Worm (Caenorhabditis elegans) whole organism, L1 larva: ENCODE data around the gene mtl-1.

Source experiments
- C04F5.9 ChIP-seq: sonication (generic microtip); optimal IDR thresholded peaks from 2 replicates; lab custom pipeline; 2016; ENCODE audit warnings: missing genetic modification characterization, missing compliant biosample characterization
- C16A3.4 ChIP-seq: fragments of 150-350 bp; optimal IDR thresholded peaks from 2 replicates; lab custom pipeline; 2014; ENCODE audit warnings: missing biosample characterization, missing genetic modification characterization
- Y116A8C.19 ChIP-seq: sonication (generic microtip); optimal IDR thresholded peaks from 2 replicates; lab custom pipeline; 2016; ENCODE audit warnings: missing compliant biosample characterization, missing genetic modification characterization, borderline replicate concordance
- ama-1 ChIP-seq: fragments of 150-350 bp; optimal IDR thresholded peaks from 2 replicates; lab custom pipeline; 2014
- ceh-63 ChIP-seq: fragments of 200-800 bp; sonication (Bioruptor generic); optimal IDR thresholded peaks from 2 replicates; lab custom pipeline; 2018; ENCODE audit warnings: mild to moderate bottlenecking, missing genetic modification characterization, missing compliant biosample characterization
- ceh-8 ChIP-seq: fragments of 200-800 bp; sonication (Bioruptor generic); optimal IDR thresholded peaks from 2 replicates; lab custom pipeline; 2018; ENCODE audit warnings: mild to moderate bottlenecking, missing genetic modification characterization, moderate library complexity, missing compliant biosample characterization
- dsc-1 ChIP-seq: sonication (generic microtip); optimal IDR thresholded peaks from 2 replicates; lab custom pipeline; 2016; ENCODE audit warnings: mild to moderate bottlenecking, missing genetic modification characterization, missing compliant biosample characterization
- efl-1 ChIP-seq, 4 experiments: fragments of 150-350 bp; optimal IDR thresholded peaks in 3 of 4; peaks in 1 of 4; 1 replicate in 1 of 4; 2 replicates in 3 of 4; lab custom pipeline; 2014; ENCODE audit warnings: missing biosample characterization in 2 of 4, missing genetic modification characterization in 2 of 4, missing genetic modification reagents in 2 of 4
- efl-3 ChIP-seq: fragments of 200-800 bp; sonication (Bioruptor generic); optimal IDR thresholded peaks from 2 replicates; lab custom pipeline; 2018; ENCODE audit warnings: mild to moderate bottlenecking, missing genetic modification characterization, missing compliant biosample characterization
- elt-2 ChIP-seq: sonication (generic microtip); optimal IDR thresholded peaks from 2 replicates; lab custom pipeline; 2016; ENCODE audit warnings: missing genetic modification characterization, mild to moderate bottlenecking, inconsistent platforms, missing compliant biosample characterization, missing genetic modification reagents
- fkh-8 ChIP-seq: sonication (generic microtip); optimal IDR thresholded peaks from 2 replicates; lab custom pipeline; 2016; ENCODE audit warnings: mild to moderate bottlenecking, missing genetic modification characterization, missing compliant biosample characterization
- fos-1 ChIP-seq: fragments of 150-350 bp; optimal IDR thresholded peaks from 2 replicates; lab custom pipeline; 2014; ENCODE audit warnings: missing biosample characterization, missing genetic modification characterization
- hlh-17 ChIP-seq: fragments of 200-800 bp; sonication (Bioruptor generic); optimal IDR thresholded peaks from 2 replicates; lab custom pipeline; 2018; ENCODE audit warnings: missing genetic modification characterization, mild to moderate bottlenecking, missing compliant biosample characterization, moderate library complexity, borderline replicate concordance
- hlh-4 ChIP-seq: sonication (generic microtip); optimal IDR thresholded peaks from 2 replicates; lab custom pipeline; 2016; ENCODE audit warnings: mild to moderate bottlenecking, missing genetic modification characterization, missing compliant biosample characterization
- hpl-2 ChIP-seq: fragments of 150-350 bp; optimal IDR thresholded peaks from 2 replicates; lab custom pipeline; 2014; ENCODE audit warnings: missing biosample characterization, missing genetic modification reagents, missing genetic modification characterization
- irx-1 ChIP-seq: sonication (generic microtip); optimal IDR thresholded peaks from 2 replicates; lab custom pipeline; 2016; ENCODE audit warnings: missing genetic modification characterization, missing compliant biosample characterization
- lsy-2 ChIP-seq, 2 experiments: fragments of 150-350 bp; optimal IDR thresholded peaks; 2 replicates each; lab custom pipeline; 2014; ENCODE audit warnings: missing biosample characterization in 2 of 2, missing genetic modification characterization in 2 of 2
- mep-1 ChIP-seq: fragments of 150-350 bp; optimal IDR thresholded peaks from 2 replicates; lab custom pipeline; 2014; ENCODE audit warnings: missing biosample characterization, missing genetic modification characterization
- nhr-19 ChIP-seq: fragments of 200-800 bp; sonication (Bioruptor generic); conservative IDR thresholded peaks from 2 replicates; pipeline ENCODE4 v1.3.6; 2022; ENCODE audit warnings: missing genetic modification characterization, missing compliant biosample characterization
- nhr-20 ChIP-seq: sonication (generic microtip); optimal IDR thresholded peaks from 2 replicates; lab custom pipeline; 2016; ENCODE audit warnings: mild to moderate bottlenecking, missing genetic modification characterization, missing compliant biosample characterization
- nhr-47 ChIP-seq: sonication (generic microtip); optimal IDR thresholded peaks from 2 replicates; lab custom pipeline; 2016; ENCODE audit warnings: mild to moderate bottlenecking, missing genetic modification characterization, moderate library complexity, missing compliant biosample characterization
- nhr-71 ChIP-seq: sonication (generic microtip); optimal IDR thresholded peaks from 2 replicates; lab custom pipeline; 2016; ENCODE audit warnings: mild to moderate bottlenecking, missing genetic modification characterization, moderate library complexity, missing compliant biosample characterization
- nhr-76 ChIP-seq: sonication (generic microtip); optimal IDR thresholded peaks from 2 replicates; lab custom pipeline; 2017; ENCODE audit warnings: missing biosample characterization, missing genetic modification characterization
- nhr-84 ChIP-seq: sonication (generic microtip); optimal IDR thresholded peaks from 2 replicates; lab custom pipeline; 2017; ENCODE audit warnings: missing biosample characterization, missing genetic modification characterization
- nhr-85 ChIP-seq: sonication (generic microtip); peaks from one replicate; lab custom pipeline; 2016; ENCODE audit warnings: missing genetic modification characterization, inconsistent platforms, missing compliant biosample characterization
- nhr-90 ChIP-seq: sonication (generic microtip); optimal IDR thresholded peaks from 2 replicates; lab custom pipeline; 2016; ENCODE audit warnings: mild to moderate bottlenecking, missing genetic modification characterization, missing compliant biosample characterization; ENCODE audit not compliant: poor library complexity
- pax-3 ChIP-seq: fragments of 200-800 bp; sonication (Bioruptor generic); optimal IDR thresholded peaks from 2 replicates; lab custom pipeline; 2018; ENCODE audit warnings: mild to moderate bottlenecking, missing genetic modification characterization, moderate library complexity, missing compliant biosample characterization
- rnt-1 ChIP-seq: sonication (generic microtip); optimal IDR thresholded peaks from 2 replicates; lab custom pipeline; 2016; ENCODE audit warnings: mild to moderate bottlenecking, missing genetic modification characterization, moderate library complexity, missing compliant biosample characterization
- sox-4 ChIP-seq: sonication (generic microtip); optimal IDR thresholded peaks from 2 replicates; lab custom pipeline; 2016; ENCODE audit warnings: missing genetic modification characterization, missing compliant biosample characterization
- sptf-1 ChIP-seq: fragments of 150-350 bp; optimal IDR thresholded peaks from 2 replicates; lab custom pipeline; 2014; ENCODE audit warnings: missing biosample characterization, missing genetic modification characterization
- sup-37 ChIP-seq: fragments of 200-800 bp; sonication (Bioruptor generic); optimal IDR thresholded peaks from 2 replicates; lab custom pipeline; 2018; ENCODE audit warnings: mild to moderate bottlenecking, missing genetic modification characterization, missing compliant biosample characterization
- swsn-7 ChIP-seq: sonication (generic microtip); optimal IDR thresholded peaks from 2 replicates; lab custom pipeline; 2016; ENCODE audit warnings: missing genetic modification characterization, missing compliant biosample characterization
- tbx-2 ChIP-seq: sonication (generic microtip); optimal IDR thresholded peaks from 2 replicates; lab custom pipeline; 2016; ENCODE audit warnings: missing genetic modification characterization, missing compliant biosample characterization
- tlp-1 ChIP-seq: fragments of 150-350 bp; optimal IDR thresholded peaks from 2 replicates; lab custom pipeline; 2014; ENCODE audit warnings: missing biosample characterization, missing genetic modification characterization
- unc-130 ChIP-seq: fragments of 150-350 bp; optimal IDR thresholded peaks from 2 replicates; lab custom pipeline; 2017; ENCODE audit warnings: missing biosample characterization, missing genetic modification characterization, inconsistent platforms
- unc-30 ChIP-seq: sonication (generic microtip); optimal IDR thresholded peaks from 2 replicates; lab custom pipeline; 2017; ENCODE audit warnings: missing biosample characterization, missing genetic modification characterization
- unc-62 ChIP-seq: fragments of 150-350 bp; optimal IDR thresholded peaks from 2 replicates; lab custom pipeline; 2014; ENCODE audit warnings: missing biosample characterization, missing genetic modification reagents, missing genetic modification characterization
- unc-98 ChIP-seq: fragments of 200-800 bp; sonication (Bioruptor generic); IDR thresholded peaks from 2 replicates; pipeline ENCODE4 v1.3.6; 2022; ENCODE audit warnings: missing genetic modification characterization, missing compliant biosample characterization

The mtl-1 gene

ce11 chrV:6656451-6657115 is 35.1 kb downstream of the mtl-1 start, which contains the start of gene snb-1 (continued):
- TF ChIP-seq nhr-85 (tag; lab: Kevin White, UChicago) (peak; percentile 89), sptf-1 (tag; lab: Kevin White, UChicago) (no peak), ceh-8 (GFP tag; lab: Kevin White, UChicago) (no peak), efl-3 (no peak), tbx-2 (tag; lab: Kevin White, UChicago) (peak; percentile 60), Y116A8C.19 (tag; lab: Kevin White, UChicago) (no peak)

ce11 chrV:6655174-6655573 is 36.5 kb downstream of the mtl-1 start, which contains the start of gene syx-18:
syx-18 (minus strand) TSS chrV:6655449.
- TF ChIP-seq C04F5.9 (tag; lab: Kevin White, UChicago) (no peak), nhr-90 (tag; lab: Kevin White, UChicago) (peak; percentile 5), ama-1 (lab: Kevin White, UChicago) (peak; percentile 58), fos-1 (tag; lab: Kevin White, UChicago) (peak; percentile 3), nhr-47 (tag; lab: Kevin White, UChicago) (peak; percentile 18)

- TF ChIP-seq nhr-90 (tag; lab: Kevin White, UChicago) (no peak), ceh-63 (GFP tag; lab: Kevin White, UChicago) (no peak), unc-130 (tag; lab: Kevin White, UChicago) (no peak), nhr-20 (tag; lab: Kevin White, UChicago) (peak; percentile 33), efl-1 (optimal IDR thresholded peaks at IDR 0.05; lab: Kevin White, UChicago) (no peak), efl-1 (GFP tag; optimal IDR thresholded peaks at IDR 0.05 in 1 of 2; lab: Kevin White, UChicago) (peak in 1 of 2 experiments; percentile 19), hlh-17 (no peak)
These were observed 39.6 kb downstream of the mtl-1 start, which contains the start of gene T10H9.8 for ce11 chrV:6652051-6652450. T10H9.8 (plus strand) TSS chrV:6652351.

ce11 chrV:6650508-6650907 is 41.2 kb downstream of the mtl-1 start:
- TF ChIP-seq rnt-1 (tag; lab: Kevin White, UChicago) (no peak), hlh-17 (no peak)

ce11 chrV:6649317-6649716 is 42.3 kb downstream of the mtl-1 start, which contains the start of gene T10H9.1:
T10H9.1 (plus strand) TSS chrV:6649617.
- TF ChIP-seq fkh-8 (tag; lab: Kevin White, UChicago) (no peak), unc-98 (GFP tag; lab: Robert Waterston, UW) (no peak), tlp-1 (no peak), C16A3.4 (no peak), hlh-17 (no peak), rnt-1 (tag; lab: Kevin White, UChicago) (no peak), nhr-19 (GFP tag; lab: Robert Waterston, UW) (no peak), hpl-2 (GFP tag; lab: Kevin White, UChicago) (no peak), ceh-8 (GFP tag; lab: Kevin White, UChicago) (no peak), elt-2 (tag; lab: Kevin White, UChicago) (no peak), tbx-2 (tag; lab: Kevin White, UChicago) (no peak), irx-1 (no peak), lsy-2 (tag; optimal IDR thresholded peaks at IDR 0.05; lab: Kevin White, UChicago) (no peak), unc-30 (no peak), hlh-4 (tag; lab: Kevin White, UChicago) (no peak), nhr-76 (no peak), nhr-20 (tag; lab: Kevin White, UChicago) (no peak), swsn-7 (tag; lab: Kevin White, UChicago) (no peak), unc-62 (GFP tag; lab: Kevin White, UChicago) (no peak)

ce11 chrV:6645810-6646209 is 45.9 kb downstream of the mtl-1 start:
- TF ChIP-seq dsc-1 (tag; lab: Kevin White, UChicago) = peak; percentile 97
- peak; percentile 66 for TF ChIP-seq sox-4 (tag; lab: Kevin White, UChicago)
- TF ChIP-seq nhr-71 = peak; percentile 27
- TF ChIP-seq pax-3 (tag; lab: Kevin White, UChicago) = peak; percentile 19
- no peak for TF ChIP-seq mep-1 (tag; lab: Kevin White, UChicago)
- TF ChIP-seq nhr-47 (tag; lab: Kevin White, UChicago) = peak; percentile 36
- no peak for TF ChIP-seq sup-37 (GFP tag; lab: Kevin White, UChicago)
- TF ChIP-seq fkh-8 (tag; lab: Kevin White, UChicago) = peak; percentile 27
- no peak for TF ChIP-seq nhr-84 (tag; lab: Kevin White, UChicago)
